Fruit fly (Drosophila melanogaster) Kc167 (cell line): ENCODE data around the gene Dpy-30L1.

Experiments used
- Sin3A ChIP-seq: fragments of >200 bp; optimal IDR thresholded peaks from 2 replicates; lab custom pipeline; 2018; ENCODE audit warnings: missing external identifiers
- h ChIP-seq: fragments of >200 bp; optimal IDR thresholded peaks from 3 replicates; lab custom pipeline; 2018; ENCODE audit warnings: missing external identifiers
- psq ChIP-seq: fragments of >200 bp; optimal IDR thresholded peaks from 2 replicates; lab custom pipeline; 2017; ENCODE audit warnings: missing external identifiers

DNA sequence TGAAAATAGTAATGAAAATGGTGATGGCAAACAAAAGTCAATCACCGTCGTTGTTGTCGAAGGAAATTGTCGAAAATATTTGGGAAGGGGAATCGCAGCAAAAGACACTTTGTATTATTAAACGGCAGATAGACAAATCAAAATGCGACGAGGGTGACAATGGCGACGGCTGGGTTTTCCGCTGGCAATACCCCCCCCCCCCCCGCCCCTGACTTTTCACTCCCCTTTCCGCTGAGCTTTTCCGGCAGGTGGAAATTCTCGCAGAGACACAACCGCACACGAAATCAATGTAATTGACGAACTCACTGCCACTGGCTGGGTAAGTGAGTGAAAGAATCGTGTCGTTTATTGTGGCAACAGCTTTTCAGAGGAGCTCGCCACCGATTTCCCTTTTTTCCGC lies 24.4 kb upstream of the Dpy-30L1 start:
- TF ChIP-seq Sin3A (lab: Kevin White, UChicago) (no peak), h (lab: Kevin White, UChicago) (no peak), psq (lab: Kevin White, UChicago) (no peak)
